Worm (Caenorhabditis elegans): ENCODE results near the gene C35C5.8.

C35C5.8 gene

ce11 chrX:11563663-11564062, 30.3 kb downstream of the C35C5.8 start, which contains the start of gene trpp-9:
trpp-9 (plus strand) TSS chrX:11563923.
- TF ChIP-seq nfya-1 (tag; optimal IDR thresholded peaks at IDR 0.05; ENCODE audit: insufficient read depth): peak; percentile 58
- no peak for TF ChIP-seq nhr-67 (tag; optimal IDR thresholded peaks at IDR 0.05)
- no peak for TF ChIP-seq skn-1 (tag; optimal IDR thresholded peaks at IDR 0.05)
- TF ChIP-seq fkh-2 (tag; optimal IDR thresholded peaks at IDR 0.05): no peak
- TF ChIP-seq ceh-28 (tag; optimal IDR thresholded peaks at IDR 0.05): no peak
- no peak for TF ChIP-seq pqm-1 (tag; optimal IDR thresholded peaks at IDR 0.05)
- no peak for TF ChIP-seq ZK546.5 (tag; optimal IDR thresholded peaks at IDR 0.05)
- no peak for TF ChIP-seq ceh-82 (tag; optimal IDR thresholded peaks at IDR 0.05)
- TF ChIP-seq unc-39 (tag; optimal IDR thresholded peaks at IDR 0.05): no peak
- TF ChIP-seq egl-5 (tag; optimal IDR thresholded peaks at IDR 0.05): peak; percentile 76
- no peak for TF ChIP-seq daf-12 (tag; optimal IDR thresholded peaks at IDR 0.05)
- TF ChIP-seq tbx-2 (tag; optimal IDR thresholded peaks at IDR 0.05): no peak
- TF ChIP-seq nhr-237 (tag; optimal IDR thresholded peaks at IDR 0.05): no peak
- no peak for TF ChIP-seq nhr-12 (tag; optimal IDR thresholded peaks at IDR 0.05)
- no peak for TF ChIP-seq aly-2 (tag; optimal IDR thresholded peaks at IDR 0.05)
- TF ChIP-seq snpc-4 (tag; optimal IDR thresholded peaks at IDR 0.05): peak; percentile 52
- no peak for TF ChIP-seq elt-3 (tag; optimal IDR thresholded peaks at IDR 0.05)
- no peak for TF ChIP-seq lin-15B (tag; optimal IDR thresholded peaks at IDR 0.05)
- TF ChIP-seq egl-27 (tag; optimal IDR thresholded peaks at IDR 0.05): no peak
- TF ChIP-seq nhr-28 (tag; optimal IDR thresholded peaks at IDR 0.05): no peak
- peak; percentile 82 for TF ChIP-seq hmg-11 (tag; optimal IDR thresholded peaks at IDR 0.05)
- TF ChIP-seq elt-1 (tag; optimal IDR thresholded peaks at IDR 0.05): peak; percentile 74
- no peak for TF ChIP-seq unc-62 (GFP tag; optimal IDR thresholded peaks at IDR 0.05)
- peak; percentile 42 for TF ChIP-seq nhr-43 (tag; optimal IDR thresholded peaks at IDR 0.05; ENCODE audit: poor library complexity, severe bottlenecking)
- TF ChIP-seq nhr-77 (tag; optimal IDR thresholded peaks at IDR 0.05): no peak
- no peak for TF ChIP-seq zag-1 (tag; optimal IDR thresholded peaks at IDR 0.05)
- TF ChIP-seq eor-1 (tag; optimal IDR thresholded peaks at IDR 0.05): no peak
- no peak for TF ChIP-seq jun-1 (tag; optimal IDR thresholded peaks at IDR 0.05)
- TF ChIP-seq fkh-10 (GFP tag; optimal IDR thresholded peaks at IDR 0.05): no peak
- no peak for TF ChIP-seq ceh-16 (tag; optimal IDR thresholded peaks at IDR 0.05)
- no peak for TF ChIP-seq pha-4 (tag; optimal IDR thresholded peaks at IDR 0.05)
- peak; percentile 66 for TF ChIP-seq nhr-25 (tag; optimal IDR thresholded peaks at IDR 0.05)
- TF ChIP-seq ztf-11 (tag; optimal IDR thresholded peaks at IDR 0.05): no peak
- TF ChIP-seq ztf-4 (tag; optimal IDR thresholded peaks at IDR 0.05): no peak
- no peak for TF ChIP-seq lsy-12 (tag; optimal IDR thresholded peaks at IDR 0.05)
- no peak for TF ChIP-seq ama-1 (optimal IDR thresholded peaks at IDR 0.05)
- no peak for TF ChIP-seq fos-1 (tag; optimal IDR thresholded peaks at IDR 0.05)
- no peak for TF ChIP-seq nhr-76 (tag; optimal IDR thresholded peaks at IDR 0.05)
- TF ChIP-seq mml-1 (tag; optimal IDR thresholded peaks at IDR 0.05): no peak
- peak; percentile 79 for TF ChIP-seq lin-39 (tag; optimal IDR thresholded peaks at IDR 0.05)
- peak; percentile 14 for TF ChIP-seq mdl-1 (tag; optimal IDR thresholded peaks at IDR 0.05)
- no peak for TF ChIP-seq sea-2 (GFP tag; optimal IDR thresholded peaks at IDR 0.05)
- TF ChIP-seq nhr-11 (tag; optimal IDR thresholded peaks at IDR 0.05): no peak
- TF ChIP-seq ceh-9 (tag; optimal IDR thresholded peaks at IDR 0.05): no peak
- peak; percentile 59 for TF ChIP-seq nhr-23 (tag; optimal IDR thresholded peaks at IDR 0.05)
- TF ChIP-seq elt-2 (tag; optimal IDR thresholded peaks at IDR 0.05): peak; percentile 13
- TF ChIP-seq R02D3.7 (tag; optimal IDR thresholded peaks at IDR 0.05): no peak

All from whole organism, L3 larva.